Fruit fly (Drosophila melanogaster) whole organism, embryonic: ENCODE measurements around the gene gammaTub37C.

Experiments used
- B-H1 ChIP-seq: fragments of 200-800 bp; sonication (Bioruptor generic); IDR thresholded peaks from 3 replicates; pipeline ENCODE4 v1.3.6; 2022; ENCODE audit warnings: missing biosample characterization, missing genetic modification characterization
- CG10147 ChIP-seq: fragments of 200-800 bp; sonication (Bioruptor generic); optimal IDR thresholded peaks from 2 replicates; lab custom pipeline; 2019; ENCODE audit warnings: missing biosample characterization, mild to moderate bottlenecking, missing genetic modification characterization, moderate library complexity
- CG10654 ChIP-seq: fragments of 200-800 bp; sonication (Bioruptor generic); optimal IDR thresholded peaks from 2 replicates; lab custom pipeline; 2016; ENCODE audit warnings: missing biosample characterization, missing genetic modification characterization
- CG10959 ChIP-seq: fragments of 200-800 bp; sonication (Bioruptor generic); IDR thresholded peaks from 2 replicates; pipeline ENCODE4 v1.3.6; 2022; ENCODE audit warnings: missing biosample characterization, missing genetic modification characterization
- CG13894 ChIP-seq: fragments of 200-800 bp; sonication (Bioruptor generic); optimal IDR thresholded peaks from 3 replicates; lab custom pipeline; 2018; ENCODE audit warnings: missing biosample characterization, mild to moderate bottlenecking, missing genetic modification characterization, moderate library complexity
- CG18476 ChIP-seq: fragments of 200-800 bp; sonication (Bioruptor generic); optimal IDR thresholded peaks from 2 replicates; lab custom pipeline; 2016; ENCODE audit warnings: missing biosample characterization, mild to moderate bottlenecking, missing genetic modification characterization
- CG2875 ChIP-seq: fragments of 200-800 bp; sonication (Bioruptor generic); optimal IDR thresholded peaks from 2 replicates; lab custom pipeline; 2017; ENCODE audit warnings: missing biosample characterization, mild to moderate bottlenecking, missing genetic modification characterization, missing genetic modification reagents
- CG3163 ChIP-seq: fragments of 200-800 bp; sonication (Bioruptor generic); optimal IDR thresholded peaks from 3 replicates; lab custom pipeline; 2016; ENCODE audit warnings: missing biosample characterization, missing genetic modification characterization
- CG3847 ChIP-seq: fragments of 200-800 bp; sonication (Bioruptor generic); IDR thresholded peaks from 2 replicates; pipeline ENCODE4 v1.3.6; 2022; ENCODE audit warnings: missing biosample characterization, missing genetic modification characterization
- CG42726 ChIP-seq: fragments of 200-800 bp; sonication (Bioruptor generic); IDR thresholded peaks from 2 replicates; pipeline ENCODE4 v1.3.6; 2022; ENCODE audit warnings: missing biosample characterization, missing genetic modification characterization; ENCODE audit not compliant: partially characterized antibody
- CG6254 ChIP-seq: fragments of 200-800 bp; sonication (Bioruptor generic); optimal IDR thresholded peaks from 3 replicates; lab custom pipeline; 2017; ENCODE audit warnings: mild to moderate bottlenecking, missing biosample characterization, missing genetic modification reagents, missing genetic modification characterization
- CG6854 ChIP-seq: fragments of 200-800 bp; sonication (Bioruptor generic); optimal IDR thresholded peaks from 3 replicates; lab custom pipeline; 2017; ENCODE audit warnings: missing biosample characterization, mild to moderate bottlenecking, missing genetic modification characterization
- CG7372 ChIP-seq: fragments of 200-800 bp; sonication (Bioruptor generic); IDR thresholded peaks from 2 replicates; pipeline ENCODE4 v1.3.6; 2022; ENCODE audit warnings: missing biosample characterization, missing genetic modification characterization
- CG8290 ChIP-seq, 3 experiments: fragments of 200-800 bp; sonication (Bioruptor generic); optimal IDR thresholded peaks; 2 replicates each; lab custom pipeline; 2016 to 2019; ENCODE audit warnings: missing biosample characterization in 3 of 3, missing genetic modification characterization in 3 of 3, mild to moderate bottlenecking in 2 of 3, moderate library complexity in 1 of 3
- CG9797 ChIP-seq: fragments of 200-800 bp; sonication (Bioruptor generic); optimal IDR thresholded peaks from 3 replicates; lab custom pipeline; 2018; ENCODE audit warnings: missing biosample characterization, mild to moderate bottlenecking, missing genetic modification characterization
- CG9876 ChIP-seq: fragments of 200-800 bp; sonication (Bioruptor generic); optimal IDR thresholded peaks from 2 replicates; lab custom pipeline; 2016; ENCODE audit warnings: missing biosample characterization, missing genetic modification characterization
- CHES-1-like ChIP-seq: fragments of 200-800 bp; sonication (Bioruptor generic); optimal IDR thresholded peaks from 2 replicates; lab custom pipeline; 2016; ENCODE audit warnings: missing biosample characterization, missing genetic modification characterization
- Doc3 ChIP-seq: fragments of 200-800 bp; sonication (Bioruptor generic); IDR thresholded peaks from 3 replicates; pipeline ENCODE4 v1.3.6; 2022; ENCODE audit warnings: missing biosample characterization, missing genetic modification characterization; ENCODE audit not compliant: partially characterized antibody
- Dref ChIP-seq: fragments of 200-800 bp; sonication (Bioruptor generic); IDR thresholded peaks from 2 replicates; pipeline ENCODE4 v1.3.6; 2022; ENCODE audit warnings: missing biosample characterization, missing genetic modification characterization
- NFAT ChIP-seq: fragments of 200-800 bp; sonication (Bioruptor generic); IDR thresholded peaks from 2 replicates; pipeline ENCODE4 v1.3.6; 2022; ENCODE audit warnings: missing biosample characterization, missing genetic modification characterization
- NfI ChIP-seq: fragments of 200-800 bp; sonication (Bioruptor generic); optimal IDR thresholded peaks from 3 replicates; lab custom pipeline; 2018; ENCODE audit warnings: missing biosample characterization, mild to moderate bottlenecking, missing genetic modification characterization, moderate library complexity
- Ssrp ChIP-seq: fragments of 200-800 bp; sonication (Bioruptor generic); optimal IDR thresholded peaks from 2 replicates; lab custom pipeline; 2018; ENCODE audit warnings: missing biosample characterization, mild to moderate bottlenecking, missing genetic modification characterization, moderate library complexity
- TFAM ChIP-seq: fragments of 200-800 bp; sonication (Bioruptor generic); optimal IDR thresholded peaks from 2 replicates; lab custom pipeline; 2017; ENCODE audit warnings: missing biosample characterization, missing genetic modification characterization, inconsistent platforms
- Tbp ChIP-seq: fragments of >200 bp; optimal IDR thresholded peaks from 2 replicates; lab custom pipeline; 2018; ENCODE audit warnings: missing biosample characterization, missing genetic modification characterization
- Trl ChIP-seq, 3 experiments: fragments of >200 bp in 2 of 3; fragments of 200-800 bp in 1 of 3; sonication (Bioruptor generic) in 1 of 3; optimal IDR thresholded peaks; 2 replicates in 1 of 3; 3 replicates in 2 of 3; lab custom pipeline; 2016 to 2017; ENCODE audit warnings: missing biosample characterization in 1 of 3, missing genetic modification characterization in 1 of 3
- Vsx1 ChIP-seq: fragments of 200-800 bp; sonication (Bioruptor generic); optimal IDR thresholded peaks from 2 replicates; lab custom pipeline; 2017; ENCODE audit warnings: missing biosample characterization, mild to moderate bottlenecking, missing genetic modification characterization, missing genetic modification reagents
- ap ChIP-seq: fragments of 200-800 bp; sonication (Bioruptor generic); IDR thresholded peaks from 2 replicates; pipeline ENCODE4 v1.3.6; 2022; ENCODE audit warnings: missing biosample characterization, missing genetic modification characterization
- br ChIP-seq: fragments of >200 bp; optimal IDR thresholded peaks from 2 replicates; lab custom pipeline; 2017
- bsh ChIP-seq, 2 experiments: fragments of 200-800 bp; sonication (Bioruptor generic); optimal IDR thresholded peaks; 2 replicates each; lab custom pipeline; 2017 to 2018; ENCODE audit warnings: mild to moderate bottlenecking in 2 of 2, missing biosample characterization in 2 of 2, missing genetic modification characterization in 2 of 2, moderate library complexity in 1 of 2
- cato ChIP-seq: fragments of 200-800 bp; sonication (Bioruptor generic); optimal IDR thresholded peaks from 2 replicates; lab custom pipeline; 2016; ENCODE audit warnings: missing biosample characterization, missing genetic modification characterization, borderline replicate concordance
- crol ChIP-seq: fragments of 200-800 bp; sonication (Bioruptor generic); IDR thresholded peaks from 2 replicates; pipeline ENCODE4 v1.3.6; 2022; ENCODE audit warnings: missing biosample characterization, missing genetic modification characterization
- fd96Cb ChIP-seq: fragments of 200-800 bp; sonication (Bioruptor generic); optimal IDR thresholded peaks from 2 replicates; lab custom pipeline; 2018; ENCODE audit warnings: missing biosample characterization, mild to moderate bottlenecking, missing genetic modification characterization, moderate library complexity
- grau ChIP-seq: fragments of 200-800 bp; optimal IDR thresholded peaks from 3 replicates; lab custom pipeline; 2019; ENCODE audit warnings: missing biosample characterization, mild to moderate bottlenecking, missing genetic modification characterization, moderate library complexity
- insv ChIP-seq, 2 experiments: fragments of 200-800 bp; sonication (Bioruptor generic); optimal IDR thresholded peaks; 3 replicates each; lab custom pipeline; 2016 to 2018; ENCODE audit warnings: missing biosample characterization in 2 of 2, missing genetic modification characterization in 2 of 2
- kay ChIP-seq: fragments of 200-800 bp; sonication (Bioruptor generic); optimal IDR thresholded peaks from 2 replicates; lab custom pipeline; 2016; ENCODE audit warnings: missing biosample characterization, missing genetic modification characterization
- lilli ChIP-seq: fragments of 200-800 bp; sonication (Bioruptor generic); optimal IDR thresholded peaks from 3 replicates; lab custom pipeline; 2016; ENCODE audit warnings: missing biosample characterization, missing genetic modification characterization
- lmd ChIP-seq: fragments of 200-800 bp; sonication (Bioruptor generic); IDR thresholded peaks from 2 replicates; pipeline ENCODE4 v1.3.6; 2022; ENCODE audit warnings: missing biosample characterization, missing genetic modification characterization
- lov ChIP-seq, 2 experiments: fragments of 200-800 bp in 1 of 2; fragments of >200 bp in 1 of 2; sonication (Bioruptor generic) in 1 of 2; IDR thresholded peaks in 1 of 2; optimal IDR thresholded peaks in 1 of 2; 2 replicates in 1 of 2; 3 replicates in 1 of 2; pipeline versions ENCODE4 v1.3.6 to Lab custom; 2017 to 2022; ENCODE audit warnings: missing biosample characterization in 1 of 2, missing genetic modification characterization in 1 of 2
- maf-S ChIP-seq: fragments of 200-800 bp; sonication (Bioruptor generic); optimal IDR thresholded peaks from 2 replicates; lab custom pipeline; 2016; ENCODE audit warnings: missing biosample characterization, missing genetic modification characterization
- pfk ChIP-seq: fragments of 200-800 bp; sonication (Bioruptor generic); optimal IDR thresholded peaks from 2 replicates; lab custom pipeline; 2018; ENCODE audit warnings: missing biosample characterization, mild to moderate bottlenecking, missing genetic modification characterization, moderate library complexity
- pzg ChIP-seq: fragments of 200-800 bp; sonication (Bioruptor generic); optimal IDR thresholded peaks from 3 replicates; lab custom pipeline; 2018; ENCODE audit warnings: missing biosample characterization, mild to moderate bottlenecking, missing genetic modification characterization, moderate library complexity
- rib ChIP-seq: fragments of 200-800 bp; sonication (Bioruptor generic); IDR thresholded peaks from 2 replicates; pipeline ENCODE4 v1.3.6; 2022; ENCODE audit warnings: missing biosample characterization, missing genetic modification characterization
- row ChIP-seq: fragments of 200-800 bp; sonication (Bioruptor generic); IDR thresholded peaks from 3 replicates; pipeline ENCODE4 v1.3.6; 2022; ENCODE audit warnings: missing biosample characterization, missing genetic modification characterization
- salm ChIP-seq: fragments of 200-800 bp; sonication (Bioruptor generic); optimal IDR thresholded peaks from 2 replicates; lab custom pipeline; 2018; ENCODE audit warnings: missing biosample characterization, mild to moderate bottlenecking, missing genetic modification characterization
- tgo ChIP-seq: fragments of 200-800 bp; sonication (Bioruptor generic); IDR thresholded peaks from 3 replicates; pipeline ENCODE4 v1.3.6; 2022; ENCODE audit warnings: missing biosample characterization, missing genetic modification characterization
- ttk ChIP-seq: fragments of 200-800 bp; sonication (Bioruptor generic); IDR thresholded peaks from 2 replicates; pipeline ENCODE4 v2.1.2; 2022; ENCODE audit warnings: missing biosample characterization, missing genetic modification characterization
- zen ChIP-seq: fragments of 200-800 bp; sonication (Bioruptor generic); optimal IDR thresholded peaks from 3 replicates; lab custom pipeline; 2018; ENCODE audit warnings: missing biosample characterization, mild to moderate bottlenecking, missing genetic modification characterization, moderate library complexity
- zen2 ChIP-seq: fragments of 200-800 bp; sonication (Bioruptor generic); IDR thresholded peaks from 3 replicates; pipeline ENCODE4 v1.3.6; 2022; ENCODE audit warnings: missing biosample characterization, missing genetic modification characterization; ENCODE audit not compliant: partially characterized antibody
- zfh1 ChIP-seq: fragments of 200-800 bp; sonication (Bioruptor generic); IDR thresholded peaks from 3 replicates; pipeline ENCODE4 v1.3.6; 2022; ENCODE audit warnings: missing biosample characterization, missing genetic modification characterization

Gene gammaTub37C

DNA sequence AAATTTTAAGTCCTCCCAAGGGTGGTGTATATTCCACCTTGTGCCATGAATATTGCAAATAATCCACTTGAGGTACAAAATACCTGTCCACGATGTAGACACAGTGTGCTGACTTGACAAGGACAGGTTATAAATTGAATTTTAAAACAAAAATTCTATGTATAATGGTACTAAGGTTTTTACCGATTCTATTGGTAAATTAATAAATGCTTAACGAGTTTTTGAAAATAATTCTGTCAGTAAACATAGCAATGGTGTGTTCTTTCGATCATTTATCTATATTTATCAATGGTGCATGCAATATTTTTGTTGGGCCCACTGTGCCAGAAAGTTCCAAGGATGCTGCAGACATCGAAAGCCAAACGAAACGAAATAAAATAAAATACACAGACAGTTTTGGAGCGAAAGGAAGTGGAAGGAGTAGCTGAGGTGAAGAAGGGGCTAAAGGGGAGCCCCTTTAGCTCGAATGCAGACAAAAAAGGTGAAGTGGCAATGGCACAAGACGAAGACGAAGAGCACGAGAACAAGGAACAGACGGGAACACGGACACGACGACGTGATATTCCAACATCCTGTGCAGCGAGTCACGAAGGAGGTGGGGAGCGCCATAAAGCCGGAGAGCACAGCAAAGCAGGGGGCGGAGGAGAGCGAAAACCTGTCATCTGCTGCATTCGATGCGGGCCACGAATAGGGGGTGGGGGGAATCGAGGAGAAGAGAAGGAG lies 49.4 kb downstream of the gammaTub37C start (continued):
- TF ChIP-seq NFAT (GFP tag; lab: Robert Waterston, UW) (no peak), CG3163 (GFP tag; lab: Kevin White, UChicago) (no peak), TFAM (GFP tag; lab: Kevin White, UChicago) (no peak), zfh1 (GFP tag; lab: Robert Waterston, UW) (0 out of 3 replicates have a peak, but pooled peaks have one; percentile 24), CG8290 (GFP tag; optimal IDR thresholded peaks at IDR 0.05; lab: Kevin White, UChicago) (no peak), CG8290 (tag; optimal IDR thresholded peaks at IDR 0.05; lab: Kevin White, UChicago) (no peak), lov (optimal IDR thresholded peaks at IDR 0.05; lab: Kevin White, UChicago) (no peak), lov (GFP tag; IDR thresholded peaks at IDR 0.05; lab: Robert Waterston, UW) (no peak), CG7372 (no peak), salm (tag; lab: Kevin White, UChicago) (no peak), ap (GFP tag; lab: Robert Waterston, UW) (no peak), tgo (GFP tag; lab: Robert Waterston, UW) (no peak), row (GFP tag; lab: Robert Waterston, UW) (no peak), CG3847 (GFP tag; lab: Robert Waterston, UW) (no peak), NfI (GFP tag; lab: Kevin White, UChicago) (no peak), pzg (GFP tag; lab: Kevin White, UChicago) (no peak), CG18476 (GFP tag; lab: Kevin White, UChicago) (no peak), cato (no peak), CG13894 (tag; lab: Kevin White, UChicago) (no peak), Doc3 (no peak), CG42726 (GFP tag; lab: Robert Waterston, UW) (no peak), Tbp (GFP tag; lab: Kevin White, UChicago) (no peak), ttk (GFP tag; lab: Robert Waterston, UW) (no peak), bsh (GFP tag; optimal IDR thresholded peaks at IDR 0.05; lab: Kevin White, UChicago) (peak; percentile 32 to 50), fd96Cb (tag; lab: Kevin White, UChicago) (no peak), CG10147 (no peak), Ssrp (peak; percentile 6), br (lab: Kevin White, UChicago) (no peak), CG6254 (GFP tag; lab: Kevin White, UChicago) (no peak), CG10654 (GFP tag; lab: Kevin White, UChicago) (no peak), Trl (optimal IDR thresholded peaks at IDR 0.05; lab: Kevin White, UChicago) (peak in 1 of 2 experiments; percentile 44), Trl (GFP tag; optimal IDR thresholded peaks at IDR 0.05; lab: Kevin White, UChicago) (no peak), lilli (GFP tag; lab: Kevin White, UChicago) (no peak), kay (GFP tag; lab: Kevin White, UChicago) (no peak), CG2875 (GFP tag; lab: Kevin White, UChicago) (no peak), CHES-1-like (no peak), Dref (GFP tag; lab: Robert Waterston, UW) (no peak), lmd (GFP tag; lab: Robert Waterston, UW) (no peak), zen (tag; lab: Kevin White, UChicago) (no peak), CG10959 (GFP tag; lab: Robert Waterston, UW) (no peak), insv (GFP tag; optimal IDR thresholded peaks at IDR 0.05; lab: Kevin White, UChicago) (no peak), B-H1 (no peak), zen2 (no peak), maf-S (GFP tag; lab: Kevin White, UChicago) (no peak), rib (GFP tag; lab: Robert Waterston, UW) (0 out of 2 replicates have a peak, but pooled peaks have one; percentile 19), pfk (peak; percentile 89), CG9797 (GFP tag; lab: Kevin White, UChicago) (no peak), CG6854 (GFP tag; lab: Kevin White, UChicago) (no peak), grau (tag; lab: Kevin White, UChicago) (peak; percentile 21), crol (GFP tag; lab: Robert Waterston, UW) (peak; percentile 58), CG9876 (GFP tag; lab: Kevin White, UChicago) (no peak), Vsx1 (GFP tag; lab: Kevin White, UChicago) (no peak)
